Fruit fly (Drosophila melanogaster) whole organism, pupa: ENCODE data around the gene CG5280.

Experiments
- CG10348 ChIP-seq: fragments of 200-800 bp; sonication (Bioruptor generic); IDR thresholded peaks from 2 replicates; pipeline ENCODE4 v1.3.6; 2022; ENCODE audit warnings: missing biosample characterization, missing genetic modification characterization
- CG12605 ChIP-seq: fragments of 200-800 bp; sonication (Bioruptor generic); IDR thresholded peaks from 2 replicates; pipeline ENCODE4 v1.3.6; 2022; ENCODE audit warnings: missing biosample characterization, missing genetic modification characterization
- CG13204 ChIP-seq: fragments of 200-800 bp; sonication (Bioruptor generic); optimal IDR thresholded peaks from 2 replicates; lab custom pipeline; 2018; ENCODE audit warnings: missing biosample characterization, mild to moderate bottlenecking, missing genetic modification characterization, moderate library complexity
- CG14655 ChIP-seq: fragments of 200-800 bp; sonication (Bioruptor generic); optimal IDR thresholded peaks from 3 replicates; lab custom pipeline; 2017; ENCODE audit warnings: mild to moderate bottlenecking, missing biosample characterization, missing genetic modification reagents, missing genetic modification characterization
- CG17806 ChIP-seq: fragments of 200-800 bp; sonication (Bioruptor generic); optimal IDR thresholded peaks from 2 replicates; lab custom pipeline; 2018; ENCODE audit warnings: missing biosample characterization, mild to moderate bottlenecking, missing genetic modification characterization, moderate library complexity
- CG32121 ChIP-seq: fragments of 200-800 bp; sonication (Bioruptor generic); IDR thresholded peaks from 2 replicates; pipeline ENCODE4 v1.3.6; 2022; ENCODE audit warnings: missing biosample characterization, missing genetic modification characterization
- CG34367 ChIP-seq: fragments of 200-800 bp; sonication (Bioruptor generic); optimal IDR thresholded peaks from 2 replicates; lab custom pipeline; 2018; ENCODE audit warnings: missing biosample characterization, mild to moderate bottlenecking, missing genetic modification characterization
- CG8159 ChIP-seq: fragments of 200-800 bp; sonication (Bioruptor generic); optimal IDR thresholded peaks from 3 replicates; lab custom pipeline; 2018; ENCODE audit warnings: missing biosample characterization, mild to moderate bottlenecking, missing genetic modification characterization, moderate library complexity
- CG8301 ChIP-seq: fragments of 200-800 bp; sonication (Bioruptor generic); optimal IDR thresholded peaks from 2 replicates; lab custom pipeline; 2018; ENCODE audit warnings: missing biosample characterization, mild to moderate bottlenecking, missing genetic modification characterization
- CG9948 ChIP-seq: fragments of 200-800 bp; sonication (Bioruptor generic); optimal IDR thresholded peaks from 2 replicates; lab custom pipeline; 2018; ENCODE audit warnings: missing biosample characterization, mild to moderate bottlenecking, missing genetic modification characterization, moderate library complexity
- D1 ChIP-seq: fragments of 200-800 bp; sonication (Bioruptor generic); optimal IDR thresholded peaks from 2 replicates; lab custom pipeline; 2018; ENCODE audit warnings: missing biosample characterization, mild to moderate bottlenecking, missing genetic modification characterization, moderate library complexity

dm6 chr3L:9013745-9014144 is 23.7 kb upstream of the CG5280 start:
- TF ChIP-seq CG9948 (tag; lab: Kevin White, UChicago) (no peak), CG12605 (no peak), CG34367 (tag; lab: Kevin White, UChicago) (no peak), CG32121 (GFP tag; lab: Robert Waterston, UW) (no peak), CG17806 (tag; lab: Kevin White, UChicago) (no peak), CG14655 (GFP tag; lab: Kevin White, UChicago) (no peak), CG8301 (tag; lab: Kevin White, UChicago) (no peak), CG8159 (tag; lab: Kevin White, UChicago) (no peak), D1 (tag; lab: Kevin White, UChicago) (no peak), CG13204 (GFP tag; lab: Kevin White, UChicago) (no peak), CG10348 (GFP tag; lab: Robert Waterston, UW) (no peak)
